Worm (Caenorhabditis elegans) whole organism, L4 larva: ENCODE results near the gene npr-43.

Experiments used
- aha-1 ChIP-seq: fragments of 150-350 bp; peaks from one replicate; lab custom pipeline; 2014; ENCODE audit warnings: missing biosample characterization, missing genetic modification characterization
- ama-1 ChIP-seq: fragments of 150-350 bp; optimal IDR thresholded peaks from 2 replicates; lab custom pipeline; 2014; ENCODE audit warnings: inconsistent platforms, mixed read lengths
- ctbp-1 ChIP-seq: fragments of 200-800 bp; sonication (Bioruptor generic); IDR thresholded peaks from 2 replicates; pipeline ENCODE4 v1.3.6; 2022; ENCODE audit warnings: missing genetic modification reagents, missing genetic modification characterization, missing compliant biosample characterization
- fkh-10 ChIP-seq: fragments of 150-350 bp; optimal IDR thresholded peaks from 2 replicates; lab custom pipeline; 2014; ENCODE audit warnings: missing biosample characterization, missing genetic modification reagents, missing genetic modification characterization
- lin-13 ChIP-seq: fragments of 150-350 bp; optimal IDR thresholded peaks from 2 replicates; lab custom pipeline; 2014; ENCODE audit warnings: missing biosample characterization, missing genetic modification reagents, missing genetic modification characterization
- lsy-2 ChIP-seq, 2 experiments: fragments of 150-350 bp in 1 of 2; sonication (generic microtip) in 1 of 2; optimal IDR thresholded peaks; 2 replicates each; lab custom pipeline; 2014 to 2017; ENCODE audit warnings: missing biosample characterization in 2 of 2, missing genetic modification characterization in 2 of 2
- nhr-102 ChIP-seq: sonication (generic microtip); optimal IDR thresholded peaks from 2 replicates; lab custom pipeline; 2016; ENCODE audit warnings: mild to moderate bottlenecking, missing genetic modification characterization, moderate library complexity, missing compliant biosample characterization
- nhr-28 ChIP-seq: fragments of 150-350 bp; optimal IDR thresholded peaks from 2 replicates; lab custom pipeline; 2014; ENCODE audit warnings: missing biosample characterization, missing genetic modification characterization
- pqm-1 ChIP-seq: sonication (generic microtip); optimal IDR thresholded peaks from 2 replicates; lab custom pipeline; 2017; ENCODE audit warnings: missing biosample characterization, missing genetic modification characterization
- unc-130 ChIP-seq: sonication (generic microtip); optimal IDR thresholded peaks from 2 replicates; lab custom pipeline; 2016; ENCODE audit warnings: missing genetic modification reagents, missing genetic modification characterization, missing compliant biosample characterization
- zag-1 ChIP-seq: fragments of 150-350 bp; optimal IDR thresholded peaks from 2 replicates; lab custom pipeline; 2014; ENCODE audit warnings: missing biosample characterization, missing genetic modification characterization
- ztf-11 ChIP-seq: fragments of 150-350 bp; optimal IDR thresholded peaks from 2 replicates; lab custom pipeline; 2014; ENCODE audit warnings: missing biosample characterization, missing genetic modification characterization

- TF ChIP-seq unc-130: no peak
- TF ChIP-seq nhr-28 (tag; lab: Kevin White, UChicago): no peak
- TF ChIP-seq fkh-10 (GFP tag; lab: Kevin White, UChicago): no peak
- no peak for TF ChIP-seq nhr-102
- TF ChIP-seq ztf-11 (tag; lab: Kevin White, UChicago): no peak
- no peak for TF ChIP-seq ama-1 (lab: Kevin White, UChicago)
- TF ChIP-seq ctbp-1 (GFP tag; lab: Robert Waterston, UW): no peak
- TF ChIP-seq lin-13 (GFP tag; lab: Kevin White, UChicago): no peak
- no peak for TF ChIP-seq zag-1 (tag; lab: Kevin White, UChicago)
- TF ChIP-seq aha-1: no peak
- TF ChIP-seq lsy-2 (tag; optimal IDR thresholded peaks at IDR 0.05; lab: Kevin White, UChicago): no peak
- TF ChIP-seq pqm-1: no peak
These were observed 14.6 kb upstream of the npr-43 start, which contains the start of gene C15H11.1 for ce11 chrV:14393504-14393903.
